Worm (Caenorhabditis elegans) whole organism, young adult: ENCODE measurements around the gene eat-4.

Experiments
- F10E7.11 ChIP-seq: sonication (generic microtip); optimal IDR thresholded peaks from 2 replicates; lab custom pipeline; 2017; ENCODE audit warnings: mild to moderate bottlenecking, missing genetic modification characterization, moderate library complexity, missing compliant biosample characterization
- F22D6.2 ChIP-seq: sonication (generic microtip); optimal IDR thresholded peaks from 2 replicates; lab custom pipeline; 2016; ENCODE audit warnings: mild to moderate bottlenecking, missing genetic modification characterization, missing compliant biosample characterization
- Y53F4B.3 ChIP-seq: fragments of 200-800 bp; sonication (Bioruptor generic); IDR thresholded peaks from 2 replicates; pipeline ENCODE4 v1.3.6; 2022; ENCODE audit warnings: missing genetic modification reagents, missing genetic modification characterization, missing compliant biosample characterization
- ekl-4 ChIP-seq: fragments of 200-800 bp; sonication (Bioruptor generic); IDR thresholded peaks from 2 replicates; pipeline ENCODE4 v1.3.6; 2022; ENCODE audit warnings: missing genetic modification reagents, missing genetic modification characterization, missing compliant biosample characterization
- pha-4 ChIP-seq: fragments of 150-350 bp; sonication (generic microtip); optimal IDR thresholded peaks from 2 replicates; lab custom pipeline; 2014; ENCODE audit warnings: missing biosample characterization, missing genetic modification reagents, missing genetic modification characterization

ce11 chrIII:9172702-9173101, 36.0 kb downstream of the eat-4 start, which contains the start of gene ina-1:
- no peak for TF ChIP-seq pha-4 (tag; lab: Kevin White, UChicago)
- no peak for TF ChIP-seq F22D6.2 (tag; lab: Kevin White, UChicago)
- no peak for TF ChIP-seq Y53F4B.3 (GFP tag; lab: Robert Waterston, UW)
- no peak for TF ChIP-seq F10E7.11 (tag; lab: Kevin White, UChicago)
- no peak for TF ChIP-seq ekl-4 (GFP tag; lab: Robert Waterston, UW)
